Fruit fly (Drosophila melanogaster) whole organism, embryonic: Measurements from ENCODE around the gene smg.

Experiments
- CG10565 ChIP-seq: fragments of 200-800 bp; sonication (Bioruptor generic); optimal IDR thresholded peaks from 3 replicates; lab custom pipeline; 2016; ENCODE audit warnings: missing biosample characterization, mild to moderate bottlenecking, missing genetic modification characterization
- sr ChIP-seq: fragments of 200-800 bp; sonication (Bioruptor generic); IDR thresholded peaks from 3 replicates; pipeline ENCODE4 v1.3.6; 2022; ENCODE audit warnings: missing biosample characterization, missing genetic modification characterization

- no peak for TF ChIP-seq sr
- no peak for TF ChIP-seq CG10565 (GFP tag; lab: Kevin White, UChicago)
Observed at dm6 chr3L:8953962-8954647, 43.7 kb downstream of the smg start, which contains the start of the genes CG43783 and orb2.
